Worm (Caenorhabditis elegans): Measurements from ENCODE around the gene F09C8.1.

The F09C8.1 gene

DNA sequence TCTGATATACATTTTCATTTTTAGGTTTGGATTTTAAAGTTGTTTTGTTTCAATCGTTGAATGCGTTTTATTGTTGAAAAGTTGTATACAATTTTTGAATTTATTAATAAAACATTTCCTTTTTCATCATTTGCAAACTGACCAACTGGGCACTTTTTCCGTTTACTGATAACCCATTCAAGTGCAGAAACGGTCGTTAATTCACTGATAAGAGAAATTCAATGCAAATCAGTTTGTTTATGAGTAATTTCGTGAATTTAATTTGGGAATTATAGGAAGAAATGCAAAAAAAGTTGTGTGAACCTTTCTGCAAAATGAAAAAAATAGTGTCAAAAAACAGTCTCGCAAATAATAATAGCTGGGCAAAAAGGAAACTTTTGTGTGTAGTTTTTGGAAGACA, 3.2 kb upstream of the F09C8.1 start:
- no peak for TF ChIP-seq unc-62 (GFP tag; optimal IDR thresholded peaks at IDR 0.05)

DNA sequence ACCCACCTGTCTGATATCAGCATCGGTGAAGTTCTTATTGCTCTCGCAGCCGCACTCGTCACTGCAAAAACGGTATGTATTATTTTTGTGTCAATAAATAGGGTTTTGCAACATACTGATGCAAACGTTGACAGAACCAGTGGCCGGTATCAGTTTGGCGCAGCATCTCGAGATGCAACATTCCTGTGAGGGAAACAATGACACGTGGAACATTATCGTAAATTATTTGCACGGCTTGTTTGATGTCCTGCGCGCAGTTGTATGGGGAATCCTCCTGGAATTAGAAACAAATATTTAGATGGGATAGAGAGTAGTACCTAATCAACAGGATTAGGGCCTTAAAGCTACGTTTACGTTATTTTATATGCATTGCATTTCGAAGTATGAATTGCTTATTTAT, 2.4 kb downstream of the F09C8.1 start:
- TF ChIP-seq unc-62 (GFP tag; optimal IDR thresholded peaks at IDR 0.05), result no peak

DNA sequence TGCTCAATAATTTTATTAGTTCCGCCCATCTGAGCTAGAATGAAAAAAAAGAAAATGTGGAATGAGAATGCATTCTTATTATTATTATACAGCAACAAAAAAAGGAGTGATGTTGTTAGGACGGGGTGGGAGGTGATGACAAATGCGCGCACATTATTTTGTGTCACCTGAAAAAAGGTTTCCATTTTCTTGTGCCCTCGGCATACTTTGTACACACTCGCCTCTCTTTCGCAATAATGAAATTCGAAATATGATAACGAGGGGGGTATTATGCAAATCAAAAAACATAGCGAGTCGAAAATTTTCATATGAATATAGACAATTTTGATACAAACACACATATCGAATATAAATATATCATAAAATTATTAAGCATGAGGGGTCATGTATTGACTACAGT, 4.0 kb downstream of the F09C8.1 start:
- TF ChIP-seq unc-62 (GFP tag; optimal IDR thresholded peaks at IDR 0.05), result no peak

DNA sequence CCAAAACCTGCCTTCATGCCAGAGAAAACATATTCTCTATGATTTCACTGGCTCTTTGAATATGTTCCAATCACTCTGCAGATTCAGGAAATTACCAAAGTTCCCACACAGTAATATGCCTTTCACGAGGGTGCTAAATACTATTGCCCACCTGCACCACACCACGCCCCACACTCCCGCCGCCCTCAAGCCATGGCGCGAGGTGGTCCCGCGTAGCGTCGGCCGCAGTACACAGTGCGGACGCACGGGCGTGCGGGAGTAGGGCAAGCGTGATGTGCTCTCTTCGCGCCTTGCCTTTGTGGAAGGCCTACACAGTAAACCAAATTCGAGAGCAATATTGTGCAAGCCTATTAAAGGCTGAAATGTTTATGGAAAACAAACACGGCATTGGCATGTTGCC, 5.8 kb downstream of the F09C8.1 start:
- no peak for TF ChIP-seq unc-62 (GFP tag; optimal IDR thresholded peaks at IDR 0.05)

DNA sequence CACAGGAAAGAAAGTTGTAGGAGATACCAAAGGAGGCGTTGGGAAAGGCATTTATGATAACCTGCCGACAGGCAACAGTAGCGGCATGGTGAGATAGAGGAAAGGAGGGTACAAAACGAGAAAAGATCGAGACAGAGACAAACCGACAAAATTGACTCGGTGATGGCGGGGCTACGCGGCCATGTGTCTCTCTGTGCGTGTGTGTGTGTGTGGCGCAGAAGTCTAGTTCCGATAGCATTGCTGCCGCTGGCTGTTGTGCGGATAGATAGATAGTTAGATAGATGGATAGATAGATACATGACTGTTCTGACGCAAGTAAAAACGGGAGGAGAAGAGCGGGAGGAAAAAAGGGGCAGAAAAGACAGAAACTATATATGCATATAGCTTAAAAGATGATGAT, 6.4 kb downstream of the F09C8.1 start:
- no peak for TF ChIP-seq unc-62 (GFP tag; optimal IDR thresholded peaks at IDR 0.05)

DNA sequence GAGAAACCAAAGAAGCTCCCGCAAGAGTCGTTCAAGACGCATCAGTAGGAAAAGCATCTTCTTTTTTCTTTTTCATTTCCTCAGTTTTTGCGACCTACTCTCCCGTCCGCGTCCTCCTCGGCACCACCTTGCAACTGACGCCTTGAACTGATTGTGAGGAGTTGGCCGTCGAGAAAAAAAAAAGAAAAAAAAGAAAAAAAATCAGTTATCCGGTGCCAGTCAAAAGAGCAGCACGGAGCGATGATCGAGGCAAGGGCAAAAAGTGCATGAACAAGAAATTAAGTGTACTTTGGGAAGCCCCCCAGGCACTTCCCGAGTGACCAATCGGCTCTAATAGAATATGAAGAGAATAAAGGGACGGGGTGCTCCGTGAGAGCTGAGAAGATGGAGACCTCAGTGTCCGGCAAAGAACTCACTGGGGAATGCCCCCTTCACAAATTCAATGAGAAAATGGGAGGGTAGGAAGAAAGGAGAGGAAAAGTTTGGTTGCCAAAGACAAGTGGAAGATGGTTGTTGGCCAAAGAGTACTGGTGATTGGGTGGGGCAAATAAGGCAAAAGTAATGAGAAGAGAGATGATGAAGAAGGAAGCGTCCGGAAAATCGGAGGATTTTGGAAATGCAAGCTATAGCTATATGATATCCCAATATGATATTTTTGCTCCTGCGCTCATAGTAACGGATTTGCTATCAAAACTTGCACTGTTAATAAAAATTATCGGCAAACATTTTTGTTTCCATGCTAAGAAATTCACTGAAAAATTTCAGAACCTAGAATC, 7.9 kb downstream of the F09C8.1 start:
- no peak for TF ChIP-seq unc-62 (GFP tag; optimal IDR thresholded peaks at IDR 0.05)

DNA sequence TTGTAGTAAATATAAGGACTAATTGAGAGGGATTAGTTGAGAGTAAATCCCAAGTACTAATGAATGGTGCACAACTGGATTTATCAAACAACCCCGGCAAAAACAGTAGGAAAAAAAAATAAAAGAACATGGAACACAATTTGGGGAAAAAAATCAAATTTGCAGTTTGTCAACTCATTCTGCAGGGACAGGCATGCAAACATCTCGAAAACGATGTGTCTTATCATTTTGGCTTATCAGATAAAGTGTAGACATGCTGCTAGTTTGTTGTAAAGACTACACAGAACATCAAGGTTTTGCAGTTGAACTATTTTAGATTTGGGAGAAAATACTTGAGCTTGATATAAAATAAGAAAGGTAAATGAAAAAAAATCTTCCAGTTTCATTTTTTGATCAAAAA, 9.6 kb downstream of the F09C8.1 start:
- TF ChIP-seq unc-62 (GFP tag; optimal IDR thresholded peaks at IDR 0.05), result no peak

DNA sequence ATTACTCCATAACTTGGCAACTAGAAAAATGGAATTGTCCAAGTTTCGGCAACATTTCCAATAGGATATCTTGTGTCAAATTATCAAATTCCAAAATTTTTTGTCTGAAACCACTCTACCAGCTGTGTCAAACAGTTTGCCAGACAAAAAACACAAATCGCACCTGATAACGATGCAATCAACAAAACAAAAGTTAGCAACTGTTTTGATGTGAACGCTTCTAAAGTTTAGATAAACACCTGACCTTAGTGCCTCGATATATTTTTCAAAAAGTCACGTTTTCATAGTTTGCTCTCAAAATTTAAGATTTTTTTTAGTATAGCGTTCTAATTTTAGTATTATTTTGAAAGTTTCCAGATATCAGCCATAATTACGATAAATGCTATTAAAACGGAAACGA, 12.0 kb downstream of the F09C8.1 start:
- no peak for TF ChIP-seq unc-62 (GFP tag; optimal IDR thresholded peaks at IDR 0.05)

DNA sequence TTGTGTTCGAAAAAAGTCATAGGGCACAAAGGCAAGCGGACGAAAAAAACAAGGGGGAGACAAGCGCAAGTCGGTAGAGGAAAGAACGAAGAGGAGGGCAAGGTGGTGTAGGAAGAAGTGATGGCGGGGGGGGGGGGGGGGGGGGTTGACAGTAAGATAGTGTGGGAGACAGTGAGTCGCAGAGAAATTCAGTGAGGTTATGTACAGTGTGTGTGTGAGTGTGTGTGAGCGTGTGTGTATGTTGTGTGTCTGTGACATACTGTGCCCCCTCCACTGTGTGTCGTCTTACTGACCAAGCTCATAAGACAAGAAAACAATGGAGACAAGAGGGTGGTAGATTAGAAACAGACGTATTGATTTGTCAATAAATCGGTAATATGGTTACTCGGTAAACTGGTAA, 13.2 kb downstream of the F09C8.1 start:
- no peak for TF ChIP-seq unc-62 (GFP tag; optimal IDR thresholded peaks at IDR 0.05)

DNA sequence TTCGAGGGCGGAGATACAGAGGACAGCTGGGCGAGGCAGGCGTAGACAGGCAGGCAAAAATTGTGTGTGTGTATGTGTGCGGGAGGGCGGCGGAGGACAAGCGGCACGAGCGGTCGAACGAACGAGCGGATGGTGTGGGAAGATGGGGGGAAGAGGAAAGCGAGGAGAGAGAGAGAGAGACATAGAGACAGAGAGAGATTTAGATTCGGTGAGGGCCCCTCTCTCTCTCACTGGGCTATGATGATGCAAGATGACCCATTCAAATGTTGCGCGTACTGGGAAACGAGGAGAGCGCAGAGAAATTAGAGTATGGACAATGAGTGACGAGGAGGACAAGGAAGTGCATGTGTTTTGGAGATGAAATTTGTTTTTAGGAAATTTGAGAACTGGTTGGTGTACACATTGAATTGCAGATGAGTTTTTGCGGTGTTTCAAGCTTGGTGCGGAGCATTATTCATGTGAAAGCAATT, 15.6 kb downstream of the F09C8.1 start:
- no peak for TF ChIP-seq unc-62 (GFP tag; optimal IDR thresholded peaks at IDR 0.05)

DNA sequence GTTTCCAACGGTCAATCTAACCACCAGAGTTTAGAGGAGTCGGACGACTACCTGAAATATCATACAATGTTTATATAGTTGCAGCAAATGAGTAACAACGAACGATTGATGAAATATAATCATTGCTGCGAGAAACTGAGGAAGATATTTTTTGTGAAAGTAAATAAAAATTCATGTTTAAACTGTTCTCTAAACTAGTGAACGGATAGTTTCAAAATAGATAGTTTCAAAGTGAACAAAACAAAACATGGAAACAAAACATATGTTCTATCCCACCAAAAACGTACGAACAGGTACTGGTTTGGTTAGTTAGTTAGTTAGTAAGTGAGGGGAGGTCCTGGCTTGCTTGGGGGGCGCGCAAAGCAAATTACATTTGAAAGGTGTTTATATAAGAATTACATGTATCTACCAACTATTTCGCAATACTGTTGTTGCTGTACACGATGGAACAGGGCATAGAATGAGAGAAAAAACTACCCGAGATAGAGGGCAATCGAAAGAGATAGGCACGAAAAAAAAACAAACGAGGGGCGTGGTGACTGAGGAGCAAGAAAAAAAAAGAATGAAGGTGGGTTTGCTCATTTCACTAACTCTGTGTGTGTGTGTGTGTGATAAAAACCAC, 16.2 kb downstream of the F09C8.1 start, which contains the start of gene F09C8.2:
Gene F09C8.2, minus strand, starts transcription at position 51 of the 622 bp plus-strand sequence.
- no peak for TF ChIP-seq unc-62 (GFP tag; optimal IDR thresholded peaks at IDR 0.05)

DNA sequence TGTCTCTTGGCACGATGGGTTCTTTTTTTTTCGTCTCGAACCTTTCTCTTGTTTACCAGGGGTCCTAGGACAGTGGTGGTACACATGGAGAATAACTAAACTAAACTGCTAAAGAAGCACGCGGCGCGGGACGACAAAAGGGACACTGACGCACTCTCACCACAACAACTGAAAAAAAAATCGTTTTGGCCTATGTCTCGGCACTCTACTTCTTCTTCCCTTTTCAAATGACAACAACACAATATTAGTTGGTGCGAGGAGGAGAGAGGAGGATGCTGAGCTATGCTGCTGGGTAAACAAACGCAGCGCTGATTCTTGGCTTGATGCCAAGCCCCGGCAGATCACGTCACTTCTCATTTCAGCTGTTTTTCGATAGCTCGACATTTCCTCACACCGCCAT, 18.1 kb downstream of the F09C8.1 start:
- no peak for TF ChIP-seq unc-62 (GFP tag; optimal IDR thresholded peaks at IDR 0.05)

DNA sequence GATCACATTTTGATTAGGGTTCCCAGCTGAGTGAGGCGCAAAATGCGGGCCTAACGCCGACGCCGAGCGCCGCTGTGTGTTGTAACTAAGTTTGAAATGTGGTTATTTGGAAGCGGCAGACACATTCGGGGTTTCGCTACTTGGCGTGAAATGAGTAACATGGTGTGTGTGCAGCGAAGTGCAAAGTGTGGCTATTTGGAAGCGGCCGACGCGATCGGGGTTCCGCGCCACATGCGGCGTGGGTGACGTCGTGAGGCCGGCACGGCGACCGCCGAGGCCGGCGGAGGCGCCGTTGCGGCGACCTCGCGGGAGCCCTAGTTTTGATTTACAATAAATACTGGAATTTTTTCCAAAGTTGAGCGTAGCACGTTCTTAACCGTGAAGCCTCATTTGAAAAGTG, 18.7 kb downstream of the F09C8.1 start:
- no peak for TF ChIP-seq unc-62 (GFP tag; optimal IDR thresholded peaks at IDR 0.05)

DNA sequence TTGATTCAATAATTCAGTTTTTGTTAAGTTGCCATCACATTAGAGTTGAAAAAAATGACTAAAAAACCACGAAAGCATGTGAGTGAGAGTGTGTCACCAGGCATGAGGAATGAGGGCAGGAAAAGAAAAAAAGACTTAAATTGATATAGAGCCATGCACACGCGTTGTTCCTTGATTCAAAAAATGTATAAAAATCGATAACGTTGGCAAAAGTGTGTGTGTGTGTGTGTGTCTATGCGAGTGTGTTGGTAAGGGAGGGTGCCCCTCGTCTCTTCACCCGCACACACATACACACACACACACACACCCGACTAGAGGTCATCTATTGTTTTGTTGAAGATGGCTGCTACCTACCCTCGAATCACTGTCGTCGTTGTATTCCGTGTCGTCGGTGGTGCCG, 19.5 kb downstream of the F09C8.1 start:
- TF ChIP-seq unc-62 (GFP tag; optimal IDR thresholded peaks at IDR 0.05), result no peak

DNA sequence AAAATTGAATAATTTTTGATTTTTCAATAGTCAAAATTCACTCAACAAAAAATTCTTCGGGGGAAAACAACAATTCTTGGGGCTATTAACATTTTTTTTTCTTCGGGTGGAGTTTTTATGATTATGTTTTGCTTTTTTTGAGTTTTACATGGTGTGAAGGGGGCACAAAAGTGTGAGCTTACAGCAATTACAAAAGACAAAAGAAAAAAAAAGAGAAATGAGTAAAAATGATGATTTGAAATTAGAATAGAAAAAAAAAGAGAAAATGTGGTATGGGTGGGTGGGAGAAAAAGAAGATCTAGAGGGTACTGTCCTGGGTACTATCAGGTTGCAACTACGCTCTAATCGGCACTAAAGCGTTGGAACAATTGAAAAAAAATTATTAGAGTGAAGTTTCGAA, 22.5 kb downstream of the F09C8.1 start:
- no peak for TF ChIP-seq unc-62 (GFP tag; optimal IDR thresholded peaks at IDR 0.05)

DNA sequence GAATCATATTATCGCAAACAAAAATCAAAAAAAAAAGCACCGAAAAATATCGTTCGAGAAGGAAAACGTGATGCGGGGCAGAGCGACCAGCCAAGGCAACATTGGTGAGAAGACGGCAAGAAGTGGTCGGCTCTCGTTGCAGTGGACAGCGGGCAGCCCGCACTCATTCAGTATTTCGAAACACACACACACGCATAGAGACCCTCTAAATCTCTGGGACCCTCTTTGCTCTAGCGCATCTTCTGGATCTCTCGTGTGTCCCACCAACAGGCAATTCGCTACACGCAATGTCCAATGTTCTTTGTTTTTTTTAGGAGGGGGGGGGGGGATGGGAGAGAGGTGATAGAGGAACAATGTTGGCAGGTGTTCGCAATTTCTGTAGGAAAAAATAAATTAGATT, 29.5 kb downstream of the F09C8.1 start:
- no peak for TF ChIP-seq unc-62 (GFP tag; optimal IDR thresholded peaks at IDR 0.05)

DNA sequence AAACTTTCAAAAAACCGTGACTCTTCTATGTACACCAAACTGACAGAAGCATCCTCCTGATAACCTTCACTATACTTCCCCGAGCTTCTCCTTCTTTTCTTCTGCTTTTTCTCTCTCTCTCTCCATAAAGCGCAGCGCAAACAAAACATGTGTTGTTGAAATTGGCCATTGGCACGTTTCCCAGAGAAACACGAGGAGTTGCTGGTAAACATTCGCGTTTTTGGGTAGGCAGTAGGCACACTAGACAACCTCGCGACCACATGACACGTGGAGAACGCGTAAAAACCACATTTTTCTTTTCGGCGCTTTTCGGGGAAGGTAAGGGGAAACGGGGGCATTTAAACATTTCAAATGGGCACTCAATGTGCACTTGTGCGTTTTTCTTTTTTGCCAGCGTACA, 32.3 kb downstream of the F09C8.1 start:
- TF ChIP-seq unc-62 (GFP tag; optimal IDR thresholded peaks at IDR 0.05), result no peak

All from whole organism, dauer.